Fruit fly (Drosophila melanogaster): ENCODE results near the gene CG12986.
A peak's percentile ranks its signal among the peaks of the same experiment; 100 is the strongest.

The CG12986 gene

DNA sequence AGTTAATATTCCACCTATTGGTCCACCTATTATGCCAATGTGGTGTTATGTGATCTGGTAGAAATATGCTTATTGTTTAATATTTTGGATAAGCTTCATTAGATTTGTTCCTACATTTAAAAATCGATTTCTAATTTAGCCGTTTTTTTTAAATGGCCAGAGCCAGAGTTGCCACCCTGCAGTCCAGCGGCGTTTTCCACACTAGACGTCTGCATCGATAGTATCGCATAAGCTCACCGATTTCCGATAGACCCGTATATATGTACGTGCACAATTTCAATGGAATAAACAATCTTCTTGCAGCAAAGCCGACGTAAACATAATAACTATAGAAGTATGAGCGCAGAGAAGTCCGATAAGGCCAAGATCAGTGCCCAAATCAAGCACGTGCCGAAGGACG is 22.4 kb upstream of the CG12986 start, which contains the start of gene Taf9 (continued):
- TF ChIP-seq tin (GFP tag; optimal IDR thresholded peaks at IDR 0.05): no peak
- TF ChIP-seq hbn (GFP tag; IDR thresholded peaks at IDR 0.05; ENCODE audit: partially characterized antibody): peak; percentile 90
- no peak for TF ChIP-seq Atf-2 (GFP tag; optimal IDR thresholded peaks at IDR 0.05)
- no peak for TF ChIP-seq dimm (GFP tag; IDR thresholded peaks at IDR 0.05)
- no peak for TF ChIP-seq zfh2 (GFP tag; optimal IDR thresholded peaks at IDR 0.05)
- TF ChIP-seq seq (GFP tag; IDR thresholded peaks at IDR 0.05): no peak
- TF ChIP-seq Dad (GFP tag; optimal IDR thresholded peaks at IDR 0.05): no peak
- no peak for TF ChIP-seq CG18476 (GFP tag; optimal IDR thresholded peaks at IDR 0.05)
- TF ChIP-seq CG17912 (GFP tag; optimal IDR thresholded peaks at IDR 0.05): no peak
- peak; percentile 82 for TF ChIP-seq BEAF-32 (GFP tag; optimal IDR thresholded peaks at IDR 0.05)
- no peak for TF ChIP-seq CG11560 (tag; IDR thresholded peaks at IDR 0.05)
- peak; percentile 43 for TF ChIP-seq MESR4 (GFP tag; optimal IDR thresholded peaks at IDR 0.05)
- no peak for TF ChIP-seq CG7271 (tag; optimal IDR thresholded peaks at IDR 0.05)
- no peak for TF ChIP-seq H15 (GFP tag; IDR thresholded peaks at IDR 0.05)
- TF ChIP-seq Ada2b (GFP tag; IDR thresholded peaks at IDR 0.05): no peak
- no peak for TF ChIP-seq CG13123 (GFP tag; optimal IDR thresholded peaks at IDR 0.05)
- TF ChIP-seq lbe (GFP tag; optimal IDR thresholded peaks at IDR 0.05): no peak
- TF ChIP-seq CG12659 (GFP tag; optimal IDR thresholded peaks at IDR 0.05): peak; percentile 53
- TF ChIP-seq CG34422 (GFP tag; IDR thresholded peaks at IDR 0.05): 0 out of 3 replicates have a peak, but pooled peaks have one; percentile 50
- peak; percentile 75 for TF ChIP-seq Sry-δ (GFP tag; optimal IDR thresholded peaks at IDR 0.05)
- no peak for TF ChIP-seq grau (tag; optimal IDR thresholded peaks at IDR 0.05)
- no peak for TF ChIP-seq gsb (GFP tag; IDR thresholded peaks at IDR 0.05)
- TF ChIP-seq CG16779 (GFP tag; IDR thresholded peaks at IDR 0.05): no peak
- no peak for TF ChIP-seq gem (tag; optimal IDR thresholded peaks at IDR 0.05)
- no peak for TF ChIP-seq CG18262 (tag; optimal IDR thresholded peaks at IDR 0.05)
- TF ChIP-seq HLHmδ (GFP tag; optimal IDR thresholded peaks at IDR 0.05): no peak
- no peak for TF ChIP-seq CG6689 (GFP tag; IDR thresholded peaks at IDR 0.05)
- TF ChIP-seq Ssrp (tag; optimal IDR thresholded peaks at IDR 0.05): no peak
- no peak for TF ChIP-seq Max (GFP tag; optimal IDR thresholded peaks at IDR 0.05)
- TF ChIP-seq bowl (GFP tag; IDR thresholded peaks at IDR 0.05): no peak
- TF ChIP-seq onecut (GFP tag; IDR thresholded peaks at IDR 0.05): peak; percentile 93
- peak; percentile 85 for TF ChIP-seq HLH4C (GFP tag; IDR thresholded peaks at IDR 0.05; ENCODE audit: partially characterized antibody)
- TF ChIP-seq al (GFP tag; IDR thresholded peaks at IDR 0.05): no peak
- no peak for TF ChIP-seq CG17829 (tag; optimal IDR thresholded peaks at IDR 0.05)
- no peak for TF ChIP-seq zf30C (GFP tag; optimal IDR thresholded peaks at IDR 0.05)
- TF ChIP-seq CG18599 (GFP tag; optimal IDR thresholded peaks at IDR 0.05): no peak
- no peak for TF ChIP-seq da (GFP tag; optimal IDR thresholded peaks at IDR 0.05)
- no peak for TF ChIP-seq dpn (GFP tag; optimal IDR thresholded peaks at IDR 0.05)
- TF ChIP-seq CG1603 (tag; optimal IDR thresholded peaks at IDR 0.05): peak; percentile 56
- no peak for TF ChIP-seq CG11723 (GFP tag; optimal IDR thresholded peaks at IDR 0.05)
- TF ChIP-seq CG7963 (GFP tag; IDR thresholded peaks at IDR 0.05; ENCODE audit: partially characterized antibody): peak; percentile 85
- TF ChIP-seq nmo (GFP tag; optimal IDR thresholded peaks at IDR 0.05): peak; percentile 47
- TF ChIP-seq CG14710 (tag; optimal IDR thresholded peaks at IDR 0.05): peak; percentile 29
- TF ChIP-seq tup (GFP tag; optimal IDR thresholded peaks at IDR 0.05): no peak
- TF ChIP-seq E2f2 (GFP tag; IDR thresholded peaks at IDR 0.05): peak; percentile 79
- no peak for TF ChIP-seq emc (GFP tag; optimal IDR thresholded peaks at IDR 0.05)
- TF ChIP-seq Drgx (GFP tag; IDR thresholded peaks at IDR 0.05): no peak
- no peak for TF ChIP-seq CG2678 (tag; optimal IDR thresholded peaks at IDR 0.05)
- TF ChIP-seq sens (GFP tag): no peak
- no peak for TF ChIP-seq CG15479 (GFP tag; optimal IDR thresholded peaks at IDR 0.05)
- TF ChIP-seq Jarid2 (GFP tag; optimal IDR thresholded peaks at IDR 0.05): no peak
- TF ChIP-seq CrebB (tag; optimal IDR thresholded peaks at IDR 0.05): no peak
